Fruit fly (Drosophila melanogaster): Measurements from ENCODE around the gene Sec22.

Sec22 gene

DNA sequence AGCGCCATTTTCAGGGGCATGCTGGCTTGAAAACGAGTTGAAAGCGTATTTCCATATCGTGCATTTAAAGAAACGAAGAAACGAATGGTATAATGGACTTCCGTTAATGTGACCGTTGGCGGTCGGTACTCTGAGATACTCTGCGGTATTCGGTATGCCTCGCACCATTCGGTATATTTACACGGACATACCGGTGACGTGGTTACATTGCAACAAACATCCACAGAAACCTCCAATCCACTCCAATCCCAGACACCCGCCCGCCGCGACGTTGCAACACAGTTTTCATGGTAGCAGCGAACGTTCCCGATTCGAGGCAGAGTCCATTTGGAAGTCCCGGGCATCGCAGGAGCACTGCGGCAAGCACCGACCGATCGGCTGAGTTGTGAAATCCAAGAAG is at the start of gene Sec22:
TSS of gene Sec22 (plus strand) at position 170 of the 400 bp plus-strand sequence.
- peak; percentile 33 for TF ChIP-seq CG17801 (GFP tag; optimal IDR thresholded peaks at IDR 0.05; ENCODE audit: partially characterized antibody)

DNA sequence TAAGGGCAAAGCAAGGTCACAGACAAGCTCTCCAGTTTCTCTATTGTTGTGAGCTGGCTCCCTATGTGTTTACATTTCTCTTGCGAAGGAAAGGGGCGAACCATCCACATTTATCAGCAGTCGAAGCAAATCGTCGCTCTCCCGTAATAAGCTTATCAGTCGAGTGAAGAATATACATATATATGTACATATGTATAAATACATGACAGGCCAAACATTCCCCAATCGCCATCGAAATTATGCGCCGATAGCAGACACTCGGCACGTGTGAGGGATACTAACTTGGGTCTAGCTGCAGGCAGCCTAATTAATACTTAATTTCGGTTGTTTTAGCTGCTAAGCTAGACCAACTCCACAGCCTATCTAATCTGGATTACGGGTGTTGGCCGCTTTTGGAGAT is 49.0 kb upstream of the Sec22 start:
- TF ChIP-seq CG17801 (GFP tag; optimal IDR thresholded peaks at IDR 0.05; ENCODE audit: partially characterized antibody) = no peak

DNA sequence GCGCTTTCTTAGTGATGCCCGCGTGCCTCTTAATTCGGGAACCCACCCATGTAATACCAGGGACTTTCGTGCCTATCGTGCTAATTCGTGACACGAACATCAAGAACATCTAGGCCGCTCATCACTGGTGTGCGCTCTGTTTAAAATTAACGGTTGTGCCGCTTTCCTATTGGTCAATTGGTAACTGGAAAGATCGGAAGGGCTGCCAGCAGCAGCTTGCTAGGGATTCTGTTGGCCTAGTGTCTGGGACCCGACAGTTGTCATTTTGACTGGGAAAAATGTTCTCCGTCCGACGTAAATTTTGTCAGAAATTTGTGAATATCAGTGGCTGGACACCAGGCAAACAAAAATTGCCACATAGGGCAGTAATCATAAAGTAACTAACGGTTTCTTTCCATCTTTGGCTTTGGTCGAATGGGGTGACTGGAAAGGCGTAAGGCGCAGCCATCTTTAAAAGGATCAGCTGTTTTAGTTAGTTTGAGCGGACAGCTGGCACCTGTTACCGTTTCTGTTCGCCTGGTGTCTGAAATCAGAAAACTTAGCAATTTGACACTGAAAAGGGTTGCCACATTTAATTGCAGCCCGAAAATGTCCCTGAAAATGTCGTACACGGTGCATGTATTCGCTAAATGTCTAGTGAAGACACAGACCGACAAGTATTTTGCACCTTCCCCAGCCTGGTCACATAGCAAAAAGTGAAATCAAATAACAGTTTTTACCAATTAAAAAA is 46.8 kb upstream of the Sec22 start, which contains the start of gene CG5273:
TSS of gene CG5273 (plus strand) at position 703 of the 730 bp plus-strand sequence.
- peak; percentile 76 for TF ChIP-seq CG17801 (GFP tag; optimal IDR thresholded peaks at IDR 0.05; ENCODE audit: partially characterized antibody)

DNA sequence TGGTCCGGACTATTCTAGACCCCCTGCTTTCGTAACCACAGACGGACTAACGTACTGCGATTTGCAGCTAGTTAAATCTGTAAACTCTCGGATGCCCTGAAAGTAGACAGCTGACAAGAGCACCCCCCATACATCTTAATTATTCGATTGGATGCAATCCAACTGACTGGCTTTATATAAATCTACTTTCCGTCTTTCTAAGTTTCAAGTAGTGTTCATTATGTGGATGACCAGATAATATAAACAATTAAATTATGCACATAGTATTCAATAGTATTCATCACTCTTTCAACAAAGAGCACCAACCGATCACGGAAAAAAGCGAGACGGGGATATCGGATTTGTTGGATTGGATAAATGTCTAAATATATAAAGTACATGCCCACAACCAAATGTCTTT is 43.8 kb upstream of the Sec22 start:
- TF ChIP-seq CG17801 (GFP tag; optimal IDR thresholded peaks at IDR 0.05; ENCODE audit: partially characterized antibody) = no peak

DNA sequence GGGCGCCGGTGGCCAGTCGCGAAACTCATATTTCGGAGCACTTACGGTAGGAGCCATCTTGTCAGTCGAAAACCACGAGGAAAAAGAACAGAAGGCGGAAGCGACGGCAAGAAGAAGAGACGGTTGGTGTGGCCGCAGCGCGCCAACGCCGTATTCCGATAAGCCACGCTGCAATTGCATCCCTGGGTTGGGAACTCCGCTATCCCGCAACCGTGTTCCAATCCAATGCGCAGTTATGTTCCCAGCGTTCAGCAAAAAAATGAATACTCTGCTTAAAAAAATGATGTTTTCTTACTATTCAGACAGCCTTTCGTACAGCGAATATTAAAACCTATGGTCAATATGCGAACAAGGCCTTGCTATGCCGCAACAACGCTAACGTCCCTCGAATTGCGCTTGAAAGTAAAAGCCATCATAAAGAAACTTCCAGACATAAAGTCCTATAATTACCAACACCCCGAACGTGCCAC is 40.8 kb upstream of the Sec22 start, which contains the start of gene RpL22:
TSS of gene RpL22 (minus strand) at position 92 of the 470 bp plus-strand sequence.
- peak; percentile 87 for TF ChIP-seq CG17801 (GFP tag; optimal IDR thresholded peaks at IDR 0.05; ENCODE audit: partially characterized antibody)

DNA sequence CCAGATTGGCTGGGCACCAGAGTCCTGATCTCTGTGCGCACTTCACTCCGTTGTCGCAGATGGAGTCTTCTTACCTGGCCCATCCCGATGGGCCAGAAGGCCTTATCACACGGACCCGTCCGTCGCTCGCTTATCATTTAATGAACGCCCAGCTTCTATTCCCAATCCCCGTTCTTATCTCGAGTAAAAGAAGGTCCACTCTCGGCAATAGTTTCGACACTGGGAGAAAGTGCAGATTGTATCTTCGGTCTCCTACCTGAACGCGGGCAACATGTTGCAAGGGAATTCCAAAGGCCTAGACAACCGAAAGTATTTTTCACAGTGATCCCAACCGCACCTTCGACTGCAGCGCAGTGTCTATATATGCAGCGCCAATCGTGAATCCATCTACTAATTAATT is 39.8 kb upstream of the Sec22 start:
- no peak for TF ChIP-seq CG17801 (GFP tag; optimal IDR thresholded peaks at IDR 0.05; ENCODE audit: partially characterized antibody)

DNA sequence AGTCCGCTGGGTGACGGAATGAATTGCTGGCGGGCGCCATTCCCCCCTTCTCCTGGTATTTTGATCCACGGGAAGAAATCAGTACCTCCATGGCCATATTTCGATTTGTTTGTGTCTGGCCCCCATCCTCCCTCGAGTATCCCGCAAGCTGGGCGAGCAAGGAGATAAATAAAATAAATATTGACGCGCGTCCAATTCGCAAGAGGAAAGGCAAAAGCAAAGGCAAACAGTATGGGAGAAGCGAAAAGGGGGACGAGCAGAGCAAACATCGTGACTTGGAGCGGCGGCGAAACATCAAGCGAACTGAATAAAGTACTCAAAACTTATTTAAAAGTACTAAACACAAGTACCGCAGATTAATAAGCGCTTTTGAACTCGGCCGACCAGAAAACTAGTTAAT is 37.9 kb upstream of the Sec22 start:
- TF ChIP-seq CG17801 (GFP tag; optimal IDR thresholded peaks at IDR 0.05; ENCODE audit: partially characterized antibody) = no peak

DNA sequence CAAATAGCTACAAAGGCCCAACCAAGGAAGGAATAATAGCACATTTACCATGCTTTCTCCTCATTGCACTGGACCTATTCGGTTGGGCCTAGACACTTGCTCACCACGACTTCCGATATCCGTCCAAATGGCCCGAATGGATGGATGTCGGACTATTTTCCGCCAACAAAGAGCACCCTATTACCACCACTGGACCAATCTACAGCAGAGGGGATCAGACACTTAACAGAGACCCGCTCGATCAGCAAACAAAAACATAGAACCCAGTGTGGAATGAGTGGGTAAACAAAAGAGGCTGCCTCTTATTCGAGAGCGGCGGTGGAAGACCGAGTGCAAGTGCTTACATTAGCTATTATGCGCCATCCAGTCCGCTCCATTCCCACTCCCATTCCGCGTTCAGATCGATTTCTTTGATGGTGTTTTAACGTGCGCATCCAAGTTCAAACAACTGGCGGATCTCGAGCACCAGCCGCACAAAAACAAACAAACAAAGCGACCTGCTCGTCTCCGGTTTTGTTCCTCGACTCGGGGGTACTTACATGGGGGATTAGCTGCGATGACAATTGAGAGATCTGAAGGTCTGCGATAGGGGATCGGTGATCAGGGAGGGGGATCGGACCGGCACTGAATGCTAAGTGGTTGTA is 37.3 kb upstream of the Sec22 start:
- TF ChIP-seq CG17801 (GFP tag; optimal IDR thresholded peaks at IDR 0.05; ENCODE audit: partially characterized antibody) = no peak

DNA sequence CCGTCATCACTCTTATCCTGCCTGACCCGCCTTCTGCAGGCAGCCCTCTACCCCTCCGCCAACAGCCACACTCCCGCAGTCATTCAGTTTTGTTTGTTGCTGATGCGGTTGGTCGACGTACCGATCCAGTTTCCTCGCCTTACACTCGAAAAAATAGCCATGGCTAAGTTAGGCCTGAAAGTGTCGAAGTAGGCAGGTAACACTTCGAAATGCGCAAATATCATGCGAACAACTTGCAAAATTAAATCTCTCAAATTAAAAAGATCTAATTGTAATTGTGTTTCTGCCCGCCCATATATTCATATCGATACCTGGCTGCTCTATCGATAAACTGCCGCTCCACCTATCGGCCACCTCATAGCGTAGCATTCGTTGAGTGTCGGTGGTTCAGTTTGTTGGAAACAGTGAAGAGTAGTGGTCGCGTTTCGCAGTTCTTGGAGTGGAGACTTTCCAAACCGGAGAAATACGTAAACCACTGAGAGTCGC is 36.2 kb upstream of the Sec22 start, which contains the start of gene fz3:
TSS of gene fz3 (plus strand) at position 307 of the 486 bp plus-strand sequence.
- TF ChIP-seq CG17801 (GFP tag; optimal IDR thresholded peaks at IDR 0.05; ENCODE audit: partially characterized antibody) = peak; percentile 65

DNA sequence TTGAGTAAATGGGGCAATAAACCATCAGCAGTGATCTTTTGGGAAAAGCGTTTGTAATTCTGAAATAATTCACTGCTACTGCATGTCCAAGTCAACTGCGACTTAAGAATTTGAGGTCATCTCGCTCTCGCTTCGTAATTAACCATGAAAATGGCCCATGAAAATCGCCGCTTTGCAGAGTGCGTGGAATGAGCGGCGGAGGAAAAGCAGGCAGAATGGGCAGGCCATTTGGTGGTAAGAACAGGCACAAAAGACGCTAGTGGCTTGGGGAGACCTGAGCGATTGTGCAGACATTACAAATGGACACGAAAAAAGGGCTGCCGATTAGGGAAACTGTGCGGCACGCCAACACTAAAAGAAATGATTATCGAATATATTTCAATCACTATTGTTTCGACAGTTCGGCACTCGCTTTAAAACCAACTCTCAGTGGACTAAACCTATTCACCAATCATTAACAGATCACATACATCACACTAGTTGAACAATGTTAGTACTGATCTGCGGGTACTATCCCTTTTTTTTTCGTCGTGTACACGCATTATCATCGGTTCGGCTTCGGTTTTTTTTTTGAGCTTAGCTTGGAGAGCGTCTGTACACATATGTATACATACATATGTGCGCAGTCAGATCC is 34.3 kb upstream of the Sec22 start:
- TF ChIP-seq CG17801 (GFP tag; optimal IDR thresholded peaks at IDR 0.05; ENCODE audit: partially characterized antibody) = no peak

DNA sequence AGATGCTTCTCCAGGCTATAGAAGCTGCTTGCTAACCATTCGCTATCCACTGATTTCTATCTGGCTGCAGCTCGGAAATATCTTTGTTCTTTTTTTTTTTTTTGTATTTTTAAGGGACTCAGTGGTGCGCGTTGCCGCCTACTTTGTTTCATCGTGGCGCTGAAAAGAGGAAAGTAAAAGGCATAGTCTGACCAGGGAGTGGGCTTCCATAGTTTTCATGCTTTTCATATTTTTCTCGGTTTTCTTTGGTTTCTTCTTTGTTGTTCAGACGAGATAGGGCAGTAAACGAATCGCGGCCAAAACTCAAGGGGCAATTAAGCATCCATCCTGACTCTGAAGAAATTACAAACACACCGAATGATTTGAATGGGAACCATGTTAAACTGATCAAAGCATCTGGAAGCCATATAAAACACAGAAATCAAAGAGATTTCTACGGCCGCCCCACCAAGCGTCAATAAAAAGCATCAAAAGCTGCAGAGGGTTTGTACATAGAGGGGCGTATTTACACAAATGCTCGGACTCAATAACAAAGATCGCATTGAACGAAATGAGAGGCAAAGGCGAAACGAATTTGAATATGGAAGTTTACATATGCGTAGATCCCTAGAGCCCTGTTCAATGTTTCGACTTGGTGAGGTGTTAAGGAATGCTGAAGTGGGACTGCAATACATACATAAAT is 33.4 kb upstream of the Sec22 start:
- TF ChIP-seq CG17801 (GFP tag; optimal IDR thresholded peaks at IDR 0.05; ENCODE audit: partially characterized antibody) = no peak

DNA sequence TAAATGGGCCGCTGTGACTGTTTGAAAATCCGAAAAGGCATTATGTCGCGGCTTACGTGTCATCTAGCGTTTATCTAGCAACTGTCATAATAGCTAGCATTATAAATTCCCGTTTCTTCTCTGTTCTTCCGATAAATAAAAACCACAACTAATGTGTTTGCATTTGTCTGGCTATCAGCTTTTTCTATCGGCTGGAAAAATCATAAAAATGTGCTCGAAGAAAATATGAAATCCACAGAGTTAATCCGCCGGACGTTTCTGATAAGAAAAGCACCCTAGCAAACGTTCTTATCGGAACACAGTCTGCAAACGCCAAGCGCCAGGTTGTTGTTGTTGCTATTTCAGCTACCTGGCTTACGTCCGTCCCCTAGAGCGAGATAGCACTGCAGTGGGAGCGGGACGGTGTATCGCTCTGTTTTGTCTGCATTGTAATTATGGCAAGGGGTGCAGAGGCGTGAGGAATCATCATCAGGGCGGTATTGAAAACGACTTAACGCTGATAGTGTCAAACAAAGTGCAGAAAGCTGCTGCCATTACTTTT is 31.6 kb upstream of the Sec22 start:
- TF ChIP-seq CG17801 (GFP tag; optimal IDR thresholded peaks at IDR 0.05; ENCODE audit: partially characterized antibody) = no peak

DNA sequence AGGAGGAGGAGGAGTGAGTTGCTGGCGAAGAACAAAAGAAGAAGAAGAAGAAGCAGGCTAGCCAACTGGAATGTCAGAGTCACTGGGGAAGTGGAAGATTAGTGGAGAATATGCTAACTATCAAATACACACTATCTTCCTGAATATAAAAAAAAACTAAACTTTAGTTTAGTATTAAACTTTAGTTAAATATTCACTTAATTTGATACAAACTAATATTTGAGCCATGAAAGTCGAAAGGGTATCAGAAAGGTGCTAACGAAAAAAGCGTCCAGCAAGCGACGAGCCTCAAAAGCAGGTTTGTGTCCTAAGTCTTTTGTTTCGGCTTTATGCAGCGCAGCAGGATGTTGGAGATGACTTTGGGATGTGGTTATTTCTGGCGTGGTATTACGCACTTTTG is 30.7 kb upstream of the Sec22 start:
- no peak for TF ChIP-seq CG17801 (GFP tag; optimal IDR thresholded peaks at IDR 0.05; ENCODE audit: partially characterized antibody)

DNA sequence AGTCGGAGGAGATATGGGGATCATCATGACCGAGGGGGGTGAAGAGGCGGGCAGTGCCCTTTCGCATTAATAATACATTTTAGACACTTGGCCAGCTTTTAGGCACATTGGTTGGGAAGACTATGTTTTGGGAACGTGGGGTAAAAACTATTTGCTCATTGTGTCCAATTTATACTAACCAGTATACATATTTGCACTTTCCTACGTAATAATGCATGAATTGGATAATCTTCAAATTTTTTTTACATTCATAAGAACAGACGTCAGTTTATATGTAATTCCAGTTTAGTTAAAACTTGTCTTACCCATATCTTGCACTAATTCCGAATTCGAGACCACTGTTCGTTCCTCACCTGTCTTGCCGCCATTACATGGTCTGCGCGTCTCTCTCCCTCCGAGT is 26.5 kb upstream of the Sec22 start:
- TF ChIP-seq CG17801 (GFP tag; optimal IDR thresholded peaks at IDR 0.05; ENCODE audit: partially characterized antibody) = no peak

DNA sequence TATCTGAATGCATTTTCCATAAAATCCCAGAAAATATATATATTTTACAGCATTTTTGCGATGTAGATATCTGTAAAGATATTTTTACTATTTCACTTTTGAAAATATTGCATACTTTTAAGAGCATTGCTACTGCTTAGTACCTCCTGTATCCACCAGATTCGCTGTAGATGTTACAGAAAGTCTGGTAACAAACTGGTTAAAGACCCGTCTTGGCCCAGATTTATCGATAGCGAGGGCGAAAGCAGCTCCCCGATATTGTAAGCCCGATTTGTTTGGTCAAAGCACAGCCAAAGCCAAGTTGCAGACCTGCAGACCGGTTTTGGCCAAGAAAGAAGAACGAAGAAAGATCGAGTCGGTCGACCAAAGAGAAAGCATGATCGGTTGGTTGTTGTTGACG is 21.4 kb upstream of the Sec22 start, which contains the start of gene tw:
TSS of gene tw (plus strand) at position 291 of the 400 bp plus-strand sequence.
- no peak for TF ChIP-seq CG17801 (GFP tag; optimal IDR thresholded peaks at IDR 0.05; ENCODE audit: partially characterized antibody)

Measured in ovary, adult (tissue).